Worm (Caenorhabditis elegans): ENCODE data around the gene C35D10.10.

- TF ChIP-seq dmd-4 (tag; optimal IDR thresholded peaks at IDR 0.05) (no peak), lsy-2 (tag; optimal IDR thresholded peaks at IDR 0.05) (no peak), ztf-11 (tag; optimal IDR thresholded peaks at IDR 0.05) (no peak), elt-1 (tag; optimal IDR thresholded peaks at IDR 0.05) (no peak)
Measured at ce11 chrIII:4852025-4852424, 9.6 kb downstream of the C35D10.10 start, which contains the start of gene ced-4.

Data from whole organism, L2 larva.